Worm (Caenorhabditis elegans) whole organism, early embryonic: ENCODE data around the gene uda-1.

Experiments used
- B0310.2 ChIP-seq: sonication (generic microtip); optimal IDR thresholded peaks from 2 replicates; lab custom pipeline; 2016; ENCODE audit warnings: mild to moderate bottlenecking, missing genetic modification characterization, missing compliant biosample characterization
- F13C5.2 ChIP-seq: sonication (generic microtip); optimal IDR thresholded peaks from 2 replicates; lab custom pipeline; 2017; ENCODE audit warnings: mild to moderate bottlenecking, missing genetic modification characterization, inconsistent platforms, missing compliant biosample characterization
- aly-1 ChIP-seq: sonication (generic microtip); optimal IDR thresholded peaks from 2 replicates; lab custom pipeline; 2016; ENCODE audit warnings: missing genetic modification characterization, missing compliant biosample characterization
- ama-1 ChIP-seq: fragments of 150-350 bp; optimal IDR thresholded peaks from 2 replicates; lab custom pipeline; 2014
- ceh-13 ChIP-seq: fragments of 200-800 bp; sonication (Bioruptor generic); optimal IDR thresholded peaks from 2 replicates; lab custom pipeline; 2018; ENCODE audit warnings: mild to moderate bottlenecking, missing genetic modification characterization, missing compliant biosample characterization
- ceh-36 ChIP-seq: sonication (generic microtip); optimal IDR thresholded peaks from 2 replicates; lab custom pipeline; 2016; ENCODE audit warnings: missing genetic modification characterization, inconsistent platforms, missing compliant biosample characterization
- ets-7 ChIP-seq: sonication (generic microtip); optimal IDR thresholded peaks from 2 replicates; lab custom pipeline; 2016; ENCODE audit warnings: missing genotype, missing genetic modification characterization, missing compliant biosample characterization
- flt-1 ChIP-seq: fragments of 200-800 bp; sonication (Bioruptor generic); IDR thresholded peaks from 2 replicates; pipeline ENCODE4 v1.3.6; 2022; ENCODE audit warnings: missing genetic modification characterization, missing compliant biosample characterization
- hmbx-1 ChIP-seq: sonication (generic microtip); optimal IDR thresholded peaks from 2 replicates; lab custom pipeline; 2016; ENCODE audit warnings: mild to moderate bottlenecking, missing genetic modification characterization, missing compliant biosample characterization
- hmg-4 ChIP-seq: fragments of 200-800 bp; sonication (Bioruptor generic); optimal IDR thresholded peaks from 2 replicates; lab custom pipeline; 2018; ENCODE audit warnings: mild to moderate bottlenecking, missing genetic modification characterization, missing compliant biosample characterization
- hnd-1 ChIP-seq: sonication (generic microtip); optimal IDR thresholded peaks from 2 replicates; lab custom pipeline; 2016; ENCODE audit warnings: missing genetic modification characterization, missing compliant biosample characterization
- pes-1 ChIP-seq: fragments of 200-800 bp; sonication (Bioruptor generic); IDR thresholded peaks from 2 replicates; pipeline ENCODE4 v1.3.6; 2022; ENCODE audit warnings: missing genetic modification reagents, missing genetic modification characterization, missing compliant biosample characterization
- scrt-1 ChIP-seq: fragments of 200-800 bp; sonication (Bioruptor generic); IDR thresholded peaks from 2 replicates; pipeline ENCODE4 v1.3.6; 2022; ENCODE audit warnings: missing genetic modification characterization, missing compliant biosample characterization
- sea-1 ChIP-seq: fragments of 200-800 bp; sonication (Bioruptor generic); conservative IDR thresholded peaks from 2 replicates; pipeline ENCODE4 v1.3.6; 2022; ENCODE audit warnings: missing genetic modification characterization, missing compliant biosample characterization
- tbx-11 ChIP-seq: fragments of 200-800 bp; sonication (Bioruptor generic); IDR thresholded peaks from 2 replicates; pipeline ENCODE4 v1.3.6; 2022; ENCODE audit warnings: missing genetic modification characterization, missing compliant biosample characterization
- tbx-37 ChIP-seq: fragments of 200-800 bp; sonication (Bioruptor generic); conservative IDR thresholded peaks from 2 replicates; pipeline ENCODE4 v1.3.6; 2022; ENCODE audit warnings: missing genetic modification reagents, missing genetic modification characterization, missing compliant biosample characterization
- tra-4 ChIP-seq: sonication (generic microtip); optimal IDR thresholded peaks from 2 replicates; lab custom pipeline; 2017; ENCODE audit warnings: missing genetic modification characterization, missing compliant biosample characterization

Gene uda-1

ce11 chrV:9991610-9992009 is 12.9 kb upstream of the uda-1 start, which contains the start of the genes rde-1 and trpp-6:
Gene rde-1, minus strand, starts transcription at chrV:9991642.
Gene trpp-6, plus strand, starts transcription at chrV:9991895.
- TF ChIP-seq ama-1 (lab: Kevin White, UChicago) (no peak), F13C5.2 (tag; lab: Kevin White, UChicago) (no peak), hmg-4 (GFP tag; lab: Kevin White, UChicago) (no peak), tbx-37 (GFP tag; lab: Robert Waterston, UW) (no peak), aly-1 (tag; lab: Kevin White, UChicago) (no peak), ceh-13 (GFP tag; lab: Kevin White, UChicago) (no peak), pes-1 (GFP tag; lab: Robert Waterston, UW) (no peak), sea-1 (GFP tag; lab: Robert Waterston, UW) (no peak), hmbx-1 (tag; lab: Kevin White, UChicago) (no peak), ets-7 (tag; lab: Kevin White, UChicago) (no peak), scrt-1 (GFP tag; lab: Robert Waterston, UW) (no peak)

- TF ChIP-seq sea-1 (GFP tag; lab: Robert Waterston, UW) (no peak), F13C5.2 (tag; lab: Kevin White, UChicago) (no peak), pes-1 (GFP tag; lab: Robert Waterston, UW) (no peak)
These were observed 8.8 kb upstream of the uda-1 start, which contains the start of gene K08H10.6 for ce11 chrV:9995791-9996190. Gene K08H10.6, minus strand, starts transcription at chrV:9995891.

- TF ChIP-seq sea-1 (GFP tag; lab: Robert Waterston, UW) (no peak), scrt-1 (GFP tag; lab: Robert Waterston, UW) (no peak), F13C5.2 (tag; lab: Kevin White, UChicago) (no peak), pes-1 (GFP tag; lab: Robert Waterston, UW) (no peak), ceh-36 (no peak), tbx-37 (GFP tag; lab: Robert Waterston, UW) (no peak), tra-4 (tag; lab: Kevin White, UChicago) (no peak), aly-1 (tag; lab: Kevin White, UChicago) (no peak), ama-1 (lab: Kevin White, UChicago) (no peak), hmbx-1 (tag; lab: Kevin White, UChicago) (no peak), flt-1 (GFP tag; lab: Robert Waterston, UW) (no peak), hmg-4 (GFP tag; lab: Kevin White, UChicago) (no peak), B0310.2 (tag; lab: Kevin White, UChicago) (no peak), ceh-13 (GFP tag; lab: Kevin White, UChicago) (no peak), ets-7 (tag; lab: Kevin White, UChicago) (no peak), tbx-11 (GFP tag; lab: Robert Waterston, UW) (no peak), hnd-1 (tag; lab: Kevin White, UChicago) (no peak)
These were observed 3.8 kb upstream of the uda-1 start, which contains the start of gene K08H10.10 for ce11 chrV:10000760-10001159. Gene K08H10.10, plus strand, starts transcription at chrV:10001060.

ce11 chrV:10002720-10003119 is 1.8 kb upstream of the uda-1 start:
- TF ChIP-seq hmbx-1 (tag; lab: Kevin White, UChicago), result no peak
- no peak for TF ChIP-seq ama-1 (lab: Kevin White, UChicago)
- TF ChIP-seq tra-4 (tag; lab: Kevin White, UChicago), result no peak
- TF ChIP-seq F13C5.2 (tag; lab: Kevin White, UChicago), result no peak
- TF ChIP-seq B0310.2 (tag; lab: Kevin White, UChicago), result no peak
- no peak for TF ChIP-seq hnd-1 (tag; lab: Kevin White, UChicago)
- TF ChIP-seq aly-1 (tag; lab: Kevin White, UChicago), result no peak
- no peak for TF ChIP-seq ets-7 (tag; lab: Kevin White, UChicago)
- TF ChIP-seq flt-1 (GFP tag; lab: Robert Waterston, UW), result no peak
- TF ChIP-seq pes-1 (GFP tag; lab: Robert Waterston, UW), result no peak
- no peak for TF ChIP-seq scrt-1 (GFP tag; lab: Robert Waterston, UW)
- TF ChIP-seq hmg-4 (GFP tag; lab: Kevin White, UChicago), result no peak
- TF ChIP-seq ceh-36, result no peak
- no peak for TF ChIP-seq sea-1 (GFP tag; lab: Robert Waterston, UW)
- TF ChIP-seq tbx-11 (GFP tag; lab: Robert Waterston, UW), result no peak
- no peak for TF ChIP-seq ceh-13 (GFP tag; lab: Kevin White, UChicago)
- TF ChIP-seq tbx-37 (GFP tag; lab: Robert Waterston, UW), result no peak

- no peak for TF ChIP-seq ceh-36
- TF ChIP-seq aly-1 (tag; lab: Kevin White, UChicago), result no peak
- TF ChIP-seq scrt-1 (GFP tag; lab: Robert Waterston, UW), result no peak
- TF ChIP-seq hmg-4 (GFP tag; lab: Kevin White, UChicago), result no peak
These were observed 1.1 kb upstream of the uda-1 start for ce11 chrV:10003315-10003969.

- TF ChIP-seq sea-1 (GFP tag; lab: Robert Waterston, UW) (no peak), ama-1 (lab: Kevin White, UChicago) (no peak), hmbx-1 (tag; lab: Kevin White, UChicago) (no peak), pes-1 (GFP tag; lab: Robert Waterston, UW) (no peak), ets-7 (tag; lab: Kevin White, UChicago) (no peak), ceh-13 (GFP tag; lab: Kevin White, UChicago) (no peak), B0310.2 (tag; lab: Kevin White, UChicago) (no peak), tra-4 (tag; lab: Kevin White, UChicago) (no peak), scrt-1 (GFP tag; lab: Robert Waterston, UW) (no peak)
These were observed 1.8 kb downstream of the uda-1 start for ce11 chrV:10006374-10006773.

- TF ChIP-seq B0310.2 (tag; lab: Kevin White, UChicago) (no peak), ceh-13 (GFP tag; lab: Kevin White, UChicago) (no peak), tra-4 (tag; lab: Kevin White, UChicago) (no peak), F13C5.2 (tag; lab: Kevin White, UChicago) (no peak)
These were observed 2.9 kb downstream of the uda-1 start for ce11 chrV:10007484-10007883.
